Worm (Caenorhabditis elegans) whole organism, L3 larva: Measurements from ENCODE around the gene ugt-23.

Source experiments
- jun-1 ChIP-seq: fragments of 150-350 bp; optimal IDR thresholded peaks from 2 replicates; lab custom pipeline; 2014; ENCODE audit warnings: missing biosample characterization, missing genetic modification reagents, missing genetic modification characterization
- nhr-11 ChIP-seq: fragments of 150-350 bp; optimal IDR thresholded peaks from 2 replicates; lab custom pipeline; 2014; ENCODE audit warnings: missing biosample characterization, missing genetic modification characterization
- zag-1 ChIP-seq: fragments of 150-350 bp; optimal IDR thresholded peaks from 2 replicates; lab custom pipeline; 2014; ENCODE audit warnings: missing biosample characterization, missing genetic modification characterization

ce11 chrX:9934009-9934323 is 9.0 kb upstream of the ugt-23 start:
- TF ChIP-seq nhr-11 (tag; lab: Kevin White, UChicago): no peak
- no peak for TF ChIP-seq zag-1 (tag; lab: Kevin White, UChicago)
- no peak for TF ChIP-seq jun-1 (tag; lab: Kevin White, UChicago)
